Worm (Caenorhabditis elegans): Measurements from ENCODE around the gene fmo-5.

The fmo-5 gene

ce11 chrV:903460-903859 lies at the start of gene fmo-5:
Gene fmo-5 (minus strand): TSS chrV:903665.
- TF ChIP-seq ZK546.5 (tag; optimal IDR thresholded peaks at IDR 0.05): no peak
- TF ChIP-seq madf-9 (GFP tag; conservative IDR thresholded peaks at IDR 0.05): no peak
- TF ChIP-seq Y5F2A.4 (GFP tag; optimal IDR thresholded peaks at IDR 0.05): no peak
- no peak for TF ChIP-seq vab-7 (GFP tag; IDR thresholded peaks at IDR 0.05)
- 0 out of 2 replicates have a peak, but pooled peaks have one; percentile 31 for TF ChIP-seq T26A8.4 (GFP tag; IDR thresholded peaks at IDR 0.05)
- TF ChIP-seq nhr-77 (tag; optimal IDR thresholded peaks at IDR 0.05): peak; percentile 51
- TF ChIP-seq lin-38 (GFP tag; IDR thresholded peaks at IDR 0.05): peak; percentile 65; the same call in 1 of the 2 replicates
- peak; percentile 47 for TF ChIP-seq dpl-1 (GFP tag; optimal IDR thresholded peaks at IDR 0.05)
- no peak for TF ChIP-seq saeg-2 (GFP tag; IDR thresholded peaks at IDR 0.05)
- no peak for TF ChIP-seq ceh-62 (tag; optimal IDR thresholded peaks at IDR 0.05)
- TF ChIP-seq daf-19 (GFP tag; conservative IDR thresholded peaks at IDR 0.05): no peak
- no peak for TF ChIP-seq unc-39 (tag; optimal IDR thresholded peaks at IDR 0.05)
- no peak for TF ChIP-seq daf-16 (GFP tag; optimal IDR thresholded peaks at IDR 0.05)
- peak; percentile 51 for TF ChIP-seq daf-16 (tag; optimal IDR thresholded peaks at IDR 0.05)
- TF ChIP-seq pha-4 (GFP tag; IDR thresholded peaks at IDR 0.05): no peak
- TF ChIP-seq pha-4 (tag; optimal IDR thresholded peaks at IDR 0.05): no peak
- peak; percentile 75 for TF ChIP-seq dmd-6 (GFP tag; IDR thresholded peaks at IDR 0.05)
- TF ChIP-seq hlh-11 (tag; optimal IDR thresholded peaks at IDR 0.05): peak; percentile 57
- peak; percentile 31 for TF ChIP-seq nhr-102 (tag; optimal IDR thresholded peaks at IDR 0.05)
- TF ChIP-seq lin-13 (GFP tag; optimal IDR thresholded peaks at IDR 0.05): no peak
- peak; percentile 2 for TF ChIP-seq nhr-48 (tag; optimal IDR thresholded peaks at IDR 0.05)
- TF ChIP-seq T20F7.1 (GFP tag; optimal IDR thresholded peaks at IDR 0.05): no peak
- TF ChIP-seq lsy-2 (tag; optimal IDR thresholded peaks at IDR 0.05): no peak
- no peak for TF ChIP-seq F44E2.7 (GFP tag; IDR thresholded peaks at IDR 0.05)
- no peak for TF ChIP-seq ctbp-1 (GFP tag; IDR thresholded peaks at IDR 0.05)
- TF ChIP-seq spr-1 (tag; optimal IDR thresholded peaks at IDR 0.05): no peak
- no peak for TF ChIP-seq hmg-1.1 (GFP tag; IDR thresholded peaks at IDR 0.05)
- peak; percentile 48 to 91 for TF ChIP-seq mdl-1 (tag; optimal IDR thresholded peaks at IDR 0.05)
- peak; percentile 96 for TF ChIP-seq hlh-30 (tag; optimal IDR thresholded peaks at IDR 0.05; ENCODE audit: insufficient read depth)
- peak; percentile 65 for TF ChIP-seq mxl-3 (GFP tag; optimal IDR thresholded peaks at IDR 0.05)
- TF ChIP-seq mes-2 (tag; optimal IDR thresholded peaks at IDR 0.05; ENCODE audit: poor library complexity, severe bottlenecking): peak; percentile 64
- TF ChIP-seq nhr-41 (GFP tag; IDR thresholded peaks at IDR 0.05): no peak
- peak; percentile 84 for TF ChIP-seq nhr-28 (tag; optimal IDR thresholded peaks at IDR 0.05)
- no peak for TF ChIP-seq set-16 (GFP tag; IDR thresholded peaks at IDR 0.05)
- TF ChIP-seq zfp-2 (tag; optimal IDR thresholded peaks at IDR 0.05): no peak
- TF ChIP-seq snpc-4 (tag; optimal IDR thresholded peaks at IDR 0.05): no peak
- peak; percentile 50; the same call in 1 of the 2 replicates for TF ChIP-seq php-3 (GFP tag; IDR thresholded peaks at IDR 0.05)
- 0 out of 2 replicates have a peak, but pooled peaks have one; percentile 31 for TF ChIP-seq nhr-42 (GFP tag; IDR thresholded peaks at IDR 0.05)
- no peak for TF ChIP-seq daf-12 (tag; optimal IDR thresholded peaks at IDR 0.05)
- TF ChIP-seq dve-1 (tag; optimal IDR thresholded peaks at IDR 0.05; ENCODE audit: insufficient read depth): peak; percentile 59

- no peak for TF ChIP-seq lin-15B (tag; optimal IDR thresholded peaks at IDR 0.05)
- no peak for TF ChIP-seq ama-1 (optimal IDR thresholded peaks at IDR 0.05)
- no peak for TF ChIP-seq F49E8.2 (tag; optimal IDR thresholded peaks at IDR 0.05; ENCODE audit: borderline replicate concordance)
- TF ChIP-seq dmd-6 (GFP tag; IDR thresholded peaks at IDR 0.05): no peak
- no peak for TF ChIP-seq lir-3 (tag; optimal IDR thresholded peaks at IDR 0.05)
Measured at ce11 chrV:949760-950159, 46.3 kb upstream of the fmo-5 start, which contains the start of gene Y50D4C.6. Gene Y50D4C.6 (minus strand): TSS chrV:949860.

All from whole organism, L4 larva.